Fruit fly (Drosophila melanogaster): ENCODE measurements around the gene Cdlc2.

DNA sequence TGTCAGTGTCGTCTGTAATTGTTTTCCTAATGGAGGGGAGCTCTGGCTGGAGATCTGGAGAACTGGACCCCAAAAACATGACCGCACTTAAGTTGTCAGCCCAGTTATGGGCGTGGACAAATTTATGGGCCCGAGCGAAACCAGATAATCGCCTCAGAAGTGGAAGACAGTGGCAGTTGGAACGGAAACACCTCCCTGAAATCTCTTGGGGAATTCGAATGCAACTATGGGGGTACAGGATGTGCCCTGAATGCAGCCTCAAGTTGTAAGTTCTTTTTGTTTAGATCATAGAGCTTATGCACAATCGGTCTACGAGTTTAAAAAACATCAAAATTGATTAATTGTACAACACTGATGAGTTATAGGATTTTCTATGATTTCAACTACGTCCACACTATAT is 23.5 kb downstream of the Cdlc2 start, which contains the start of gene CG14346:
- TF ChIP-seq CG12391 (tag; optimal IDR thresholded peaks at IDR 0.05), result no peak
- TF ChIP-seq Sry-β (GFP tag; optimal IDR thresholded peaks at IDR 0.05), result no peak
- no peak for TF ChIP-seq bowl (GFP tag; IDR thresholded peaks at IDR 0.05)
- no peak for TF ChIP-seq CG11456 (GFP tag; IDR thresholded peaks at IDR 0.05)
- TF ChIP-seq CG14860 (GFP tag; IDR thresholded peaks at IDR 0.05; ENCODE audit: partially characterized antibody), result no peak
- TF ChIP-seq CG3281 (GFP tag; optimal IDR thresholded peaks at IDR 0.05), result no peak
- TF ChIP-seq gsb (GFP tag; IDR thresholded peaks at IDR 0.05), result no peak
- TF ChIP-seq CG7839 (tag; optimal IDR thresholded peaks at IDR 0.05), result no peak
